Worm (Caenorhabditis elegans): Measurements from ENCODE around the gene F37B4.15.

DNA sequence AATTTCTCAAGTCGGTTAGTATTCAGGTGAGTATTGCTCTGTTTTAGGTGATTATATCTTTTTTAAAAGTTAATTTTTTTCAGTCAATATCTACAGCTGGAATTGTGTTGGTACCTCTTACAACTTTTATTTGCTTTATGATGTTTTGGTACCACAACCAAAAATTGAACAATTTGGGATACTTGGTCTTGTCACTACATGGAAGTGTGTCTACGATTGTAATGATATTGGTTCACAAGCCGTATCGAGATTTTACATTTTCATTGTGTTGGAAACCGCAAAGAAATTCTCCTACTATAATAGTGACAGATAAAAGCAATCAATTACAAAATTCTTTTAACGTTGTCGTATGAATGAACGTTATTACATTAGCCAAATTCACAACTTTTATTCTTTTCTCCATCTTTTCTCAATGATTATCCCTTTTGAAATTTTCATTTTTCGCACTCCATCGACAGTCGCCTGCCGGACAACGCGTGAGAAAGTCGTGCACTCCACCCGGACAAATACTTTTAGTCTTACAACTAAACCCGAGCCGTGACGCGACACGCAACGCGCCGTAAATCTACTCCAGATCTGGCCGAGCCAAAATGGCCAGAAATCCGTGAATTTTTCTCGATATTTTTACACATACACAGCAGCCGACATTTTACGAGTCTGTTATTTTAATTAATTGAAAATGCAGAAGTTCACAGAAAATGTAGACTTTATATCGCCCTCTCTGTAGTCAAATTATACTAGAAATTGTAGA is 20.1 kb upstream of the F37B4.15 start:
- TF ChIP-seq unc-62 (GFP tag; optimal IDR thresholded peaks at IDR 0.05) (no peak), sea-2 (GFP tag; IDR thresholded peaks at IDR 0.05) (no peak), ekl-4 (GFP tag; IDR thresholded peaks at IDR 0.05) (no peak), nfya-1 (tag; optimal IDR thresholded peaks at IDR 0.05; ENCODE audit: borderline replicate concordance, insufficient read depth) (no peak), rcor-1 (GFP tag; IDR thresholded peaks at IDR 0.05) (no peak), ztf-25 (GFP tag; IDR thresholded peaks at IDR 0.05) (no peak), zim-3 (tag; optimal IDR thresholded peaks at IDR 0.05) (no peak), snpc-4 (GFP tag; optimal IDR thresholded peaks at IDR 0.05) (no peak), snpc-4 (tag; optimal IDR thresholded peaks at IDR 0.05) (peak in 2 of 4 experiments; percentile 7 to 86), pha-4 (tag; optimal IDR thresholded peaks at IDR 0.05) (no peak)

All from whole organism, young adult.